Fruit fly (Drosophila melanogaster) whole organism, embryonic: Measurements from ENCODE around the gene CG7914.

ENCODE experiments used
- ATbp ChIP-seq: fragments of 200-800 bp; sonication (Bioruptor generic); optimal IDR thresholded peaks from 2 replicates; lab custom pipeline; 2017; ENCODE audit warnings: missing biosample characterization, mild to moderate bottlenecking, missing genetic modification characterization, missing genetic modification reagents
- CG10366 ChIP-seq: fragments of 200-800 bp; sonication (Bioruptor generic); IDR thresholded peaks from 2 replicates; pipeline ENCODE4 v1.3.6; 2022; ENCODE audit warnings: missing biosample characterization, missing genetic modification characterization
- CG11247 ChIP-seq: fragments of 200-800 bp; sonication (Bioruptor generic); IDR thresholded peaks from 2 replicates; pipeline ENCODE4 v1.3.6; 2022; ENCODE audit warnings: missing biosample characterization, missing genetic modification characterization
- CG11398 ChIP-seq: fragments of 200-800 bp; sonication (Bioruptor generic); optimal IDR thresholded peaks from 2 replicates; lab custom pipeline; 2016; ENCODE audit warnings: missing biosample characterization, missing genetic modification characterization
- CG12219 ChIP-seq: fragments of 200-800 bp; sonication (Bioruptor generic); optimal IDR thresholded peaks from 3 replicates; lab custom pipeline; 2018; ENCODE audit warnings: missing biosample characterization, mild to moderate bottlenecking, missing genetic modification characterization
- CG13296 ChIP-seq: fragments of 200-800 bp; sonication (Bioruptor generic); optimal IDR thresholded peaks from 3 replicates; lab custom pipeline; 2018; ENCODE audit warnings: missing biosample characterization, mild to moderate bottlenecking, missing genetic modification characterization
- CG15479 ChIP-seq: fragments of 200-800 bp; sonication (Bioruptor generic); optimal IDR thresholded peaks from 3 replicates; lab custom pipeline; 2019; ENCODE audit warnings: missing biosample characterization, mild to moderate bottlenecking, missing genetic modification characterization, moderate library complexity
- CG1647 ChIP-seq: fragments of 200-800 bp; sonication (Bioruptor generic); optimal IDR thresholded peaks from 3 replicates; lab custom pipeline; 2016; ENCODE audit warnings: missing biosample characterization, missing genetic modification characterization
- CG18476 ChIP-seq: fragments of 200-800 bp; sonication (Bioruptor generic); optimal IDR thresholded peaks from 2 replicates; lab custom pipeline; 2016; ENCODE audit warnings: missing biosample characterization, mild to moderate bottlenecking, missing genetic modification characterization
- CG31224 ChIP-seq: fragments of 200-800 bp; sonication (Bioruptor generic); IDR thresholded peaks from 2 replicates; pipeline ENCODE4 v1.3.6; 2022; ENCODE audit warnings: missing biosample characterization, missing genetic modification characterization
- CG31388 ChIP-seq: fragments of 200-800 bp; sonication (Bioruptor generic); optimal IDR thresholded peaks from 2 replicates; lab custom pipeline; 2016; ENCODE audit warnings: missing biosample characterization, missing genetic modification characterization
- CG31441 ChIP-seq: fragments of 200-800 bp; sonication (Bioruptor generic); IDR thresholded peaks from 2 replicates; pipeline ENCODE4 v1.3.6; 2022; ENCODE audit warnings: missing biosample characterization, missing genetic modification characterization
- CG3281 ChIP-seq: fragments of 200-800 bp; sonication (Bioruptor generic); optimal IDR thresholded peaks from 3 replicates; lab custom pipeline; 2017; ENCODE audit warnings: missing biosample characterization, mild to moderate bottlenecking, missing genetic modification characterization
- CG6689 ChIP-seq: fragments of 200-800 bp; sonication (Bioruptor generic); IDR thresholded peaks from 2 replicates; pipeline ENCODE4 v1.3.6; 2022; ENCODE audit warnings: missing biosample characterization, missing genetic modification characterization
- CG6765 ChIP-seq: fragments of 200-800 bp; sonication (Bioruptor generic); optimal IDR thresholded peaks from 3 replicates; lab custom pipeline; 2017; ENCODE audit warnings: missing biosample characterization, mild to moderate bottlenecking, missing genetic modification characterization
- CG6854 ChIP-seq: fragments of 200-800 bp; sonication (Bioruptor generic); optimal IDR thresholded peaks from 3 replicates; lab custom pipeline; 2017; ENCODE audit warnings: missing biosample characterization, mild to moderate bottlenecking, missing genetic modification characterization
- CG7372 ChIP-seq: fragments of 200-800 bp; sonication (Bioruptor generic); IDR thresholded peaks from 2 replicates; pipeline ENCODE4 v1.3.6; 2022; ENCODE audit warnings: missing biosample characterization, missing genetic modification characterization
- CG7745 ChIP-seq: fragments of 200-800 bp; sonication (Bioruptor generic); optimal IDR thresholded peaks from 2 replicates; lab custom pipeline; 2018; ENCODE audit warnings: missing biosample characterization, mild to moderate bottlenecking, missing genetic modification characterization, moderate library complexity
- CG7963 ChIP-seq: fragments of 200-800 bp; sonication (Bioruptor generic); IDR thresholded peaks from 3 replicates; pipeline ENCODE4 v1.3.6; 2022; ENCODE audit warnings: missing biosample characterization, missing genetic modification characterization; ENCODE audit not compliant: partially characterized antibody
- CG8281 ChIP-seq: fragments of 200-800 bp; sonication (Bioruptor generic); optimal IDR thresholded peaks from 2 replicates; lab custom pipeline; 2018; ENCODE audit warnings: missing biosample characterization, mild to moderate bottlenecking, missing genetic modification characterization, moderate library complexity
- CG8388 ChIP-seq: fragments of 200-800 bp; sonication (Bioruptor generic); optimal IDR thresholded peaks from 2 replicates; lab custom pipeline; 2019; ENCODE audit warnings: missing biosample characterization, mild to moderate bottlenecking, missing genetic modification characterization, moderate library complexity
- CG9609 ChIP-seq: fragments of 200-800 bp; sonication (Bioruptor generic); optimal IDR thresholded peaks from 3 replicates; lab custom pipeline; 2016; ENCODE audit warnings: missing biosample characterization, missing genetic modification characterization
- CG9797 ChIP-seq: fragments of 200-800 bp; sonication (Bioruptor generic); optimal IDR thresholded peaks from 3 replicates; lab custom pipeline; 2018; ENCODE audit warnings: missing biosample characterization, mild to moderate bottlenecking, missing genetic modification characterization
- Dbx ChIP-seq: fragments of 200-800 bp; sonication (Bioruptor generic); IDR thresholded peaks from 3 replicates; pipeline ENCODE4 v1.3.6; 2022; ENCODE audit warnings: missing biosample characterization, missing genetic modification characterization
- Dref ChIP-seq: fragments of 200-800 bp; sonication (Bioruptor generic); IDR thresholded peaks from 2 replicates; pipeline ENCODE4 v1.3.6; 2022; ENCODE audit warnings: missing biosample characterization, missing genetic modification characterization
- E2f1 ChIP-seq: fragments of 200-800 bp; sonication (Bioruptor generic); IDR thresholded peaks from 2 replicates; pipeline ENCODE4 v1.3.6; 2022; ENCODE audit warnings: missing biosample characterization, missing genetic modification characterization
- Gsc ChIP-seq: fragments of 200-800 bp; sonication (Bioruptor generic); IDR thresholded peaks from 2 replicates; pipeline ENCODE4 v1.3.6; 2022; ENCODE audit warnings: missing biosample characterization, missing genetic modification characterization
- Jarid2 ChIP-seq: fragments of 200-800 bp; sonication (Bioruptor generic); optimal IDR thresholded peaks from 3 replicates; lab custom pipeline; 2017; ENCODE audit warnings: mild to moderate bottlenecking, missing biosample characterization, missing genetic modification reagents, missing genetic modification characterization
- Kr ChIP-seq: fragments of 200-800 bp; sonication (Bioruptor generic); optimal IDR thresholded peaks from 2 replicates; lab custom pipeline; 2017; ENCODE audit warnings: missing biosample characterization, mild to moderate bottlenecking, missing genetic modification characterization
- Mes4 ChIP-seq: fragments of 200-800 bp; sonication (Bioruptor generic); optimal IDR thresholded peaks from 2 replicates; lab custom pipeline; 2016; ENCODE audit warnings: missing biosample characterization, missing genetic modification characterization
- Pdp1 ChIP-seq, 2 experiments: fragments of 200-800 bp; sonication (Bioruptor generic); optimal IDR thresholded peaks; 3 replicates each; lab custom pipeline; 2016; ENCODE audit warnings: missing biosample characterization in 2 of 2, missing genetic modification characterization in 2 of 2, mild to moderate bottlenecking in 1 of 2, moderate library complexity in 1 of 2
- Ptx1 ChIP-seq: fragments of 200-800 bp; sonication (Bioruptor generic); IDR thresholded peaks from 2 replicates; pipeline ENCODE4 v1.3.6; 2022; ENCODE audit warnings: missing biosample characterization, missing genetic modification characterization
- Trl ChIP-seq, 3 experiments: fragments of >200 bp in 2 of 3; fragments of 200-800 bp in 1 of 3; sonication (Bioruptor generic) in 1 of 3; optimal IDR thresholded peaks; 2 replicates in 1 of 3; 3 replicates in 2 of 3; lab custom pipeline; 2016 to 2017; ENCODE audit warnings: missing biosample characterization in 1 of 3, missing genetic modification characterization in 1 of 3
- Vsx1 ChIP-seq: fragments of 200-800 bp; sonication (Bioruptor generic); optimal IDR thresholded peaks from 2 replicates; lab custom pipeline; 2017; ENCODE audit warnings: missing biosample characterization, mild to moderate bottlenecking, missing genetic modification characterization, missing genetic modification reagents
- bbx ChIP-seq: fragments of 200-800 bp; sonication (Bioruptor generic); IDR thresholded peaks from 2 replicates; pipeline ENCODE4 v1.3.6; 2022; ENCODE audit warnings: missing biosample characterization, missing genetic modification characterization; ENCODE audit not compliant: partially characterized antibody
- bowl ChIP-seq: fragments of 200-800 bp; sonication (Bioruptor generic); IDR thresholded peaks from 2 replicates; pipeline ENCODE4 v1.3.6; 2022; ENCODE audit warnings: missing biosample characterization, missing genetic modification characterization
- bsh ChIP-seq, 2 experiments: fragments of 200-800 bp; sonication (Bioruptor generic); optimal IDR thresholded peaks; 2 replicates each; lab custom pipeline; 2017 to 2018; ENCODE audit warnings: mild to moderate bottlenecking in 2 of 2, missing biosample characterization in 2 of 2, missing genetic modification characterization in 2 of 2, moderate library complexity in 1 of 2
- ci ChIP-seq: fragments of 200-800 bp; sonication (Bioruptor generic); IDR thresholded peaks from 3 replicates; pipeline ENCODE4 v1.3.6; 2022; ENCODE audit warnings: missing biosample characterization, missing genetic modification characterization
- hb ChIP-seq: fragments of 200-800 bp; sonication (Bioruptor generic); IDR thresholded peaks from 3 replicates; pipeline ENCODE4 v1.3.6; 2022; ENCODE audit warnings: missing biosample characterization, missing genetic modification characterization; ENCODE audit not compliant: partially characterized antibody
- hbn ChIP-seq: fragments of 200-800 bp; sonication (Bioruptor generic); IDR thresholded peaks from 2 replicates; pipeline ENCODE4 v1.3.6; 2022; ENCODE audit warnings: missing biosample characterization, missing genetic modification characterization; ENCODE audit not compliant: partially characterized antibody
- ken ChIP-seq: fragments of 200-800 bp; sonication (Bioruptor generic); IDR thresholded peaks from 3 replicates; pipeline ENCODE4 v1.3.6; 2022; ENCODE audit warnings: missing biosample characterization, missing genetic modification characterization
- oc ChIP-seq: fragments of 200-800 bp; sonication (Bioruptor generic); optimal IDR thresholded peaks from 2 replicates; lab custom pipeline; 2018; ENCODE audit warnings: missing biosample characterization, mild to moderate bottlenecking, missing genetic modification characterization, moderate library complexity
- p53 ChIP-seq: fragments of 200-800 bp; sonication (Bioruptor generic); optimal IDR thresholded peaks from 2 replicates; lab custom pipeline; 2016; ENCODE audit warnings: missing biosample characterization, missing genetic modification characterization
- pho ChIP-seq: fragments of 200-800 bp; sonication (Bioruptor generic); optimal IDR thresholded peaks from 2 replicates; lab custom pipeline; 2016; ENCODE audit warnings: missing biosample characterization, missing genetic modification characterization
- pnt ChIP-seq: fragments of 200-800 bp; sonication (Bioruptor generic); optimal IDR thresholded peaks from 3 replicates; lab custom pipeline; 2016; ENCODE audit warnings: missing biosample characterization, missing genetic modification characterization
- schlank ChIP-seq: fragments of 200-800 bp; sonication (Bioruptor generic); optimal IDR thresholded peaks from 2 replicates; lab custom pipeline; 2018; ENCODE audit warnings: missing biosample characterization, mild to moderate bottlenecking, missing genetic modification characterization
- sr ChIP-seq: fragments of 200-800 bp; sonication (Bioruptor generic); IDR thresholded peaks from 3 replicates; pipeline ENCODE4 v1.3.6; 2022; ENCODE audit warnings: missing biosample characterization, missing genetic modification characterization
- tap ChIP-seq: fragments of 200-800 bp; optimal IDR thresholded peaks from 3 replicates; lab custom pipeline; 2019; ENCODE audit warnings: missing biosample characterization, mild to moderate bottlenecking, missing genetic modification characterization, moderate library complexity
- tin ChIP-seq: fragments of 200-800 bp; sonication (Bioruptor generic); optimal IDR thresholded peaks from 3 replicates; lab custom pipeline; 2016; ENCODE audit warnings: missing biosample characterization, missing genetic modification characterization
- wdn ChIP-seq: fragments of 200-800 bp; sonication (Bioruptor generic); IDR thresholded peaks from 2 replicates; pipeline ENCODE4 v1.3.6; 2022; ENCODE audit warnings: missing biosample characterization, missing genetic modification characterization

Gene CG7914

DNA sequence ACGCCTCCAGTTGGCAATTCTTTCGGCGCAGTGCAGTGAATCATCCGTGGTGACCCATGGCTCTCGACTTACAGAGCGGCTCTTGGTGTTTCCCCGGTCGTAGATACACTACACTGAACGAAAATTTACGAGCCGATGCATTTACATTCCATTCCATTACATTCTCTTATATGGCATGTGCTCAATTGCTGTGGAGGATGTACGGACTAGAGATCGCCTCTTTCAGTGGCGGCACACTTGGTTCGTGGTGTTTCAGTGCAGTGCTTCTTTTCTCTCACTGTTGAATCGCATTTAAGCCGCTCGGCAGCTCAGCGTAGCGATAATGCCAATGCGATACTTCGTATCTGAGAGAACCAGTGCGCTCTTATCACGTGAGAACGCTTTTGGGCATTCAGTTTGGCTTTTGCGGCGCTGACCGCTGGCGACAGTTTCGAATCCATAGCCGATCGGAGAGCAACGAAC is 5.6 kb downstream of the CG7914 start, which contains the start of gene Mec2 (continued):
- TF ChIP-seq Trl (optimal IDR thresholded peaks at IDR 0.05; lab: Kevin White, UChicago) = no peak
- TF ChIP-seq Trl (GFP tag; optimal IDR thresholded peaks at IDR 0.05; lab: Kevin White, UChicago) = no peak
- no peak for TF ChIP-seq sr (GFP tag; lab: Robert Waterston, UW)
- peak; percentile 17 to 70 for TF ChIP-seq bsh (GFP tag; optimal IDR thresholded peaks at IDR 0.05; lab: Kevin White, UChicago)
- no peak for TF ChIP-seq schlank (tag; lab: Kevin White, UChicago)
- TF ChIP-seq CG15479 (GFP tag; lab: Kevin White, UChicago) = no peak
- peak; percentile 42 for TF ChIP-seq CG11398 (GFP tag; lab: Kevin White, UChicago)
- no peak for TF ChIP-seq CG31388 (GFP tag; lab: Kevin White, UChicago)
- TF ChIP-seq ken (GFP tag; lab: Robert Waterston, UW) = peak; percentile 73
- no peak for TF ChIP-seq Kr (GFP tag; lab: Kevin White, UChicago)
- TF ChIP-seq ci (GFP tag; lab: Robert Waterston, UW) = peak; percentile 83
- TF ChIP-seq Ptx1 = peak; percentile 71
- TF ChIP-seq CG7372 (GFP tag; lab: Robert Waterston, UW) = no peak
- TF ChIP-seq CG9797 (GFP tag; lab: Kevin White, UChicago) = no peak
- TF ChIP-seq Gsc (GFP tag; lab: Robert Waterston, UW) = no peak
- TF ChIP-seq Jarid2 (GFP tag; lab: Kevin White, UChicago) = no peak
- no peak for TF ChIP-seq CG7745 (tag; lab: Kevin White, UChicago)
- TF ChIP-seq bowl (GFP tag; lab: Robert Waterston, UW) = 0 out of 2 replicates have a peak, but pooled peaks have one; percentile 14
- no peak for TF ChIP-seq CG18476 (GFP tag; lab: Kevin White, UChicago)
- peak; percentile 59 for TF ChIP-seq CG9609 (GFP tag; lab: Kevin White, UChicago)
- peak; percentile 15; the same call in 1 of the 2 replicates for TF ChIP-seq CG31441 (GFP tag; lab: Robert Waterston, UW)
- peak; percentile 59 for TF ChIP-seq ATbp
- TF ChIP-seq hb = no peak
- TF ChIP-seq Vsx1 = no peak
- TF ChIP-seq CG8281 (tag; lab: Kevin White, UChicago) = no peak
- peak; percentile 46 for TF ChIP-seq CG8388
- no peak for TF ChIP-seq hbn (GFP tag; lab: Robert Waterston, UW)
- no peak for TF ChIP-seq CG6854 (GFP tag; lab: Kevin White, UChicago)
- TF ChIP-seq CG31224 (GFP tag; lab: Robert Waterston, UW) = no peak
- peak; percentile 48; the same call in 1 of the 2 replicates for TF ChIP-seq wdn (GFP tag; lab: Robert Waterston, UW)
- no peak for TF ChIP-seq CG6765 (GFP tag; lab: Kevin White, UChicago)
- TF ChIP-seq Dref (GFP tag; lab: Robert Waterston, UW) = no peak
- TF ChIP-seq E2f1 (GFP tag; lab: Robert Waterston, UW) = peak; percentile 56
- peak; percentile 63 for TF ChIP-seq CG10366 (GFP tag; lab: Robert Waterston, UW)
- TF ChIP-seq bbx (GFP tag; lab: Robert Waterston, UW) = no peak
- TF ChIP-seq CG3281 (GFP tag; lab: Kevin White, UChicago) = no peak
- no peak for TF ChIP-seq CG7963 (GFP tag; lab: Robert Waterston, UW)
- peak; percentile 3 for TF ChIP-seq pho (GFP tag; lab: Kevin White, UChicago)
- TF ChIP-seq tin (GFP tag; lab: Kevin White, UChicago) = no peak
- peak; percentile 49 for TF ChIP-seq CG12219 (GFP tag; lab: Kevin White, UChicago)
- no peak for TF ChIP-seq CG11247 (GFP tag; lab: Robert Waterston, UW)
- peak; percentile 0 for TF ChIP-seq CG1647 (GFP tag; lab: Kevin White, UChicago)
- TF ChIP-seq CG13296 (GFP tag; lab: Kevin White, UChicago) = no peak
- TF ChIP-seq Pdp1 (GFP tag; optimal IDR thresholded peaks at IDR 0.05; lab: Kevin White, UChicago) = peak; percentile 36 to 45
- peak; percentile 17 for TF ChIP-seq Mes4 (GFP tag; lab: Kevin White, UChicago)
- TF ChIP-seq tap = no peak
- peak; percentile 37 for TF ChIP-seq pnt (GFP tag; lab: Kevin White, UChicago)
- TF ChIP-seq Dbx (GFP tag; lab: Robert Waterston, UW) = no peak
- 0 out of 2 replicates have a peak, but pooled peaks have one; percentile 23 for TF ChIP-seq CG6689 (GFP tag; lab: Robert Waterston, UW)
- TF ChIP-seq oc (tag; lab: Kevin White, UChicago) = no peak
- no peak for TF ChIP-seq p53 (GFP tag; lab: Kevin White, UChicago)
